Fruit fly (Drosophila melanogaster) whole organism, wandering third instar larva: ENCODE data around the gene Ten-a.

ENCODE experiments used
- Abd-B ChIP-seq: fragments of >200 bp; optimal IDR thresholded peaks from 2 replicates; lab custom pipeline; 2017; ENCODE audit warnings: missing biosample characterization, missing genetic modification characterization
- CG32264 ChIP-seq: fragments of 200-800 bp; sonication (Bioruptor generic); optimal IDR thresholded peaks from 2 replicates; lab custom pipeline; 2016; ENCODE audit warnings: missing biosample characterization, missing genetic modification characterization
- CG9705 ChIP-seq: fragments of 200-800 bp; sonication (Bioruptor generic); optimal IDR thresholded peaks from 2 replicates; lab custom pipeline; 2018; ENCODE audit warnings: missing biosample characterization, mild to moderate bottlenecking, missing genetic modification characterization
- CrebA ChIP-seq: fragments of 200-800 bp; sonication (Bioruptor generic); optimal IDR thresholded peaks from 2 replicates; lab custom pipeline; 2016; ENCODE audit warnings: missing biosample characterization, mild to moderate bottlenecking, missing genetic modification characterization, borderline replicate concordance
- Dfd ChIP-seq: fragments of >200 bp; optimal IDR thresholded peaks from 2 replicates; lab custom pipeline; 2017; ENCODE audit warnings: missing biosample characterization, missing genetic modification characterization
- Dif ChIP-seq: fragments of 200-275, 200-300 bp; sonication (Bioruptor generic); optimal IDR thresholded peaks from 2 replicates; lab custom pipeline; 2018; ENCODE audit warnings: missing biosample characterization, missing genetic modification characterization; ENCODE audit not compliant: partially characterized antibody
- GATAd ChIP-seq: sonication (Bioruptor generic); optimal IDR thresholded peaks from 2 replicates; lab custom pipeline; 2016; ENCODE audit warnings: missing biosample characterization, missing genetic modification characterization
- HLH106 ChIP-seq: fragments of 200-800 bp; optimal IDR thresholded peaks from 3 replicates; lab custom pipeline; 2019; ENCODE audit warnings: missing biosample characterization, mild to moderate bottlenecking, missing genetic modification characterization, moderate library complexity
- Hnf4 ChIP-seq: fragments of 200-800 bp; sonication (Bioruptor generic); optimal IDR thresholded peaks from 2 replicates; lab custom pipeline; 2016; ENCODE audit warnings: missing biosample characterization, mild to moderate bottlenecking, missing genetic modification characterization
- Hr78 ChIP-seq: fragments of >200 bp; optimal IDR thresholded peaks from 2 replicates; lab custom pipeline; 2017; ENCODE audit warnings: missing biosample characterization, missing genetic modification characterization
- Hr83 ChIP-seq: fragments of 200-300 bp; sonication (Bioruptor generic); optimal IDR thresholded peaks from 2 replicates; lab custom pipeline; 2016; ENCODE audit warnings: missing biosample characterization, mild to moderate bottlenecking, missing genetic modification characterization, moderate library complexity; ENCODE audit not compliant: poor library complexity, severe bottlenecking
- Jra ChIP-seq: sonication (Bioruptor generic); optimal IDR thresholded peaks from 2 replicates; lab custom pipeline; 2016; ENCODE audit warnings: missing biosample characterization, missing genetic modification characterization
- Mio ChIP-seq: sonication (Bioruptor generic); optimal IDR thresholded peaks from 2 replicates; lab custom pipeline; 2016; ENCODE audit warnings: missing biosample characterization, missing genetic modification characterization
- Myc ChIP-seq: fragments of >200 bp; optimal IDR thresholded peaks from 2 replicates; lab custom pipeline; 2017
- N ChIP-seq: fragments of >200 bp; optimal IDR thresholded peaks from 2 replicates; lab custom pipeline; 2018; ENCODE audit warnings: missing biosample characterization, missing external identifiers, missing genetic modification characterization
- OdsH ChIP-seq: fragments of 200-800 bp; sonication (Bioruptor generic); optimal IDR thresholded peaks from 2 replicates; lab custom pipeline; 2016; ENCODE audit warnings: missing biosample characterization, mild to moderate bottlenecking, missing genetic modification characterization
- Rel ChIP-seq, 2 experiments: fragments of 200-800 bp; sonication (Bioruptor generic) in 1 of 2; optimal IDR thresholded peaks; 2 replicates in 1 of 2; 3 replicates in 1 of 2; lab custom pipeline; 2016 to 2019; ENCODE audit warnings: mild to moderate bottlenecking in 2 of 2, missing biosample characterization in 2 of 2, missing genetic modification characterization in 2 of 2, moderate library complexity in 1 of 2
- Sp1 ChIP-seq: fragments of 200-800 bp; sonication (Bioruptor generic); optimal IDR thresholded peaks from 3 replicates; lab custom pipeline; 2019; ENCODE audit warnings: missing biosample characterization, mild to moderate bottlenecking, missing genetic modification characterization, moderate library complexity
- Vsx2 ChIP-seq: fragments of 200-300, 225-300 bp; sonication (Bioruptor generic); optimal IDR thresholded peaks from 2 replicates; lab custom pipeline; 2018; ENCODE audit warnings: missing biosample characterization, missing genetic modification characterization; ENCODE audit not compliant: partially characterized antibody
- br ChIP-seq: fragments of 200-800 bp; sonication (Bioruptor generic); optimal IDR thresholded peaks from 2 replicates; lab custom pipeline; 2016; ENCODE audit warnings: missing biosample characterization, missing genetic modification characterization
- brk ChIP-seq: fragments of 200-800 bp; sonication (Bioruptor generic); optimal IDR thresholded peaks from 2 replicates; lab custom pipeline; 2016; ENCODE audit warnings: missing biosample characterization, mild to moderate bottlenecking, missing genetic modification characterization
- dl ChIP-seq, 2 experiments: fragments of 175-275, 200-275 bp in 1 of 2; fragments of 200-275 bp in 1 of 2; sonication (Bioruptor generic); optimal IDR thresholded peaks; lab custom pipeline; 2018; ENCODE audit warnings: mild to moderate bottlenecking in 2 of 2, missing biosample characterization in 2 of 2, missing genetic modification characterization in 2 of 2, moderate library complexity in 2 of 2; ENCODE audit not compliant: partially characterized antibody in 2 of 2, insufficient read depth in 1 of 2
- dmrt93B ChIP-seq: fragments of 200-800 bp; sonication (Bioruptor generic); optimal IDR thresholded peaks from 2 replicates; lab custom pipeline; 2018; ENCODE audit warnings: missing biosample characterization, mild to moderate bottlenecking, missing genetic modification characterization
- dsf ChIP-seq: sonication (Bioruptor generic); optimal IDR thresholded peaks from 2 replicates; lab custom pipeline; 2016; ENCODE audit warnings: missing biosample characterization, missing genetic modification characterization, borderline replicate concordance
- ey ChIP-seq: fragments of 200-800 bp; sonication (Bioruptor generic); optimal IDR thresholded peaks from 2 replicates; lab custom pipeline; 2016; ENCODE audit warnings: missing biosample characterization, missing genetic modification characterization
- foxo ChIP-seq, 2 experiments: fragments of 200-800 bp; sonication (Bioruptor generic); optimal IDR thresholded peaks; 2 replicates in 1 of 2; 3 replicates in 1 of 2; lab custom pipeline; 2016 to 2017; ENCODE audit warnings: missing biosample characterization in 2 of 2, missing genetic modification characterization in 2 of 2
- fru ChIP-seq: fragments of 200-800 bp; sonication (Bioruptor generic); optimal IDR thresholded peaks from 3 replicates; lab custom pipeline; 2016; ENCODE audit warnings: missing biosample characterization, mild to moderate bottlenecking, missing genetic modification characterization
- h ChIP-seq: fragments of 200-800 bp; sonication (Bioruptor generic); optimal IDR thresholded peaks from 3 replicates; lab custom pipeline; 2016; ENCODE audit warnings: missing biosample characterization, mild to moderate bottlenecking, missing genetic modification characterization
- jim ChIP-seq: fragments of 175-275, 200-325 bp; sonication (Bioruptor generic); optimal IDR thresholded peaks from 2 replicates; lab custom pipeline; 2016; ENCODE audit warnings: missing biosample characterization, mild to moderate bottlenecking, missing genetic modification characterization
- lola ChIP-seq: fragments of >200 bp; optimal IDR thresholded peaks from 2 replicates; lab custom pipeline; 2017; ENCODE audit warnings: missing biosample characterization, missing genetic modification characterization
- pan ChIP-seq: fragments of >200 bp; optimal IDR thresholded peaks from 2 replicates; lab custom pipeline; 2017
- psq ChIP-seq: fragments of 200-800 bp; sonication (Bioruptor generic); optimal IDR thresholded peaks from 3 replicates; lab custom pipeline; 2017; ENCODE audit warnings: missing biosample characterization, mild to moderate bottlenecking, missing genetic modification characterization, moderate library complexity
- rgr ChIP-seq: fragments of 200-800 bp; sonication (Bioruptor generic); optimal IDR thresholded peaks from 3 replicates; lab custom pipeline; 2016; ENCODE audit warnings: missing biosample characterization, mild to moderate bottlenecking, missing genetic modification characterization
- sage ChIP-seq: fragments of 200-800 bp; sonication (Bioruptor generic); optimal IDR thresholded peaks from 2 replicates; lab custom pipeline; 2016; ENCODE audit warnings: missing biosample characterization, mild to moderate bottlenecking, missing genetic modification characterization
- sv ChIP-seq: fragments of 200-800 bp; sonication (Bioruptor generic); optimal IDR thresholded peaks from 3 replicates; lab custom pipeline; 2016; ENCODE audit warnings: missing biosample characterization, missing genetic modification characterization
- tai ChIP-seq: sonication (Bioruptor generic); optimal IDR thresholded peaks from 2 replicates; lab custom pipeline; 2016; ENCODE audit warnings: missing biosample characterization, missing genetic modification characterization
- usp ChIP-seq: fragments of >200 bp; optimal IDR thresholded peaks from 2 replicates; lab custom pipeline; 2017; ENCODE audit warnings: missing biosample characterization, missing genetic modification characterization
- woc ChIP-seq: sonication (Bioruptor generic); optimal IDR thresholded peaks from 2 replicates; lab custom pipeline; 2016; ENCODE audit warnings: missing biosample characterization, mild to moderate bottlenecking, missing genetic modification characterization

Ten-a gene

dm6 chrX:12202751-12203150 is 159.3 kb downstream of the Ten-a start:
- TF ChIP-seq woc, result no peak
- TF ChIP-seq N (GFP tag; lab: Kevin White, UChicago), result no peak
- TF ChIP-seq Dfd (GFP tag; lab: Kevin White, UChicago), result no peak
- TF ChIP-seq jim (GFP tag; lab: Kevin White, UChicago), result no peak
- TF ChIP-seq usp (GFP tag; lab: Kevin White, UChicago), result no peak
- no peak for TF ChIP-seq dmrt93B
- no peak for TF ChIP-seq ey (GFP tag; lab: Kevin White, UChicago)
- no peak for TF ChIP-seq h
- no peak for TF ChIP-seq pan (lab: Kevin White, UChicago)
- no peak for TF ChIP-seq Hr78 (GFP tag; lab: Kevin White, UChicago)
- TF ChIP-seq Rel (GFP tag; optimal IDR thresholded peaks at IDR 0.05; lab: Kevin White, UChicago), result no peak
- no peak for TF ChIP-seq Rel (tag; optimal IDR thresholded peaks at IDR 0.05; lab: Kevin White, UChicago)
- TF ChIP-seq Mio (GFP tag; lab: Kevin White, UChicago), result no peak
- TF ChIP-seq CG9705 (GFP tag; lab: Kevin White, UChicago), result no peak
- TF ChIP-seq dsf, result no peak
- TF ChIP-seq HLH106 (tag; lab: Kevin White, UChicago), result no peak
- TF ChIP-seq Vsx2, result no peak
- TF ChIP-seq psq (GFP tag; lab: Kevin White, UChicago), result no peak
- TF ChIP-seq Hnf4 (GFP tag; lab: Kevin White, UChicago), result no peak
- TF ChIP-seq, all 38 proteins: peak for 0

- TF ChIP-seq tai (GFP tag; lab: Kevin White, UChicago), result no peak
- TF ChIP-seq ey (GFP tag; lab: Kevin White, UChicago), result peak; percentile 25
- no peak for TF ChIP-seq usp (GFP tag; lab: Kevin White, UChicago)
- TF ChIP-seq pan (lab: Kevin White, UChicago), result no peak
- no peak for TF ChIP-seq brk (GFP tag; lab: Kevin White, UChicago)
- TF ChIP-seq Jra (GFP tag; lab: Kevin White, UChicago), result no peak
- no peak for TF ChIP-seq Abd-B (GFP tag; lab: Kevin White, UChicago)
- peak; percentile 69 for TF ChIP-seq rgr (GFP tag; lab: Kevin White, UChicago)
- TF ChIP-seq Dif (GFP tag; lab: Kevin White, UChicago), result peak; percentile 34
- TF ChIP-seq N (GFP tag; lab: Kevin White, UChicago), result no peak
- no peak for TF ChIP-seq lola (GFP tag; lab: Kevin White, UChicago)
- no peak for TF ChIP-seq Vsx2
- TF ChIP-seq Dfd (GFP tag; lab: Kevin White, UChicago), result no peak
- peak; percentile 15 for TF ChIP-seq Hnf4 (GFP tag; lab: Kevin White, UChicago)
- TF ChIP-seq Hr78 (GFP tag; lab: Kevin White, UChicago), result no peak
- peak; percentile 36 for TF ChIP-seq Hr83 (GFP tag; lab: Kevin White, UChicago)
- TF ChIP-seq sv (GFP tag; lab: Kevin White, UChicago), result no peak
- peak; percentile 54 for TF ChIP-seq CG9705 (GFP tag; lab: Kevin White, UChicago)
- no peak for TF ChIP-seq GATAd (GFP tag; lab: Kevin White, UChicago)
- peak; percentile 47 for TF ChIP-seq psq (GFP tag; lab: Kevin White, UChicago)
- TF ChIP-seq CG32264 (GFP tag; lab: Kevin White, UChicago), result no peak
- TF ChIP-seq Rel (GFP tag; optimal IDR thresholded peaks at IDR 0.05; lab: Kevin White, UChicago), result no peak
- peak; percentile 4 for TF ChIP-seq Rel (tag; optimal IDR thresholded peaks at IDR 0.05; lab: Kevin White, UChicago)
- peak; percentile 57 for TF ChIP-seq OdsH (GFP tag; lab: Kevin White, UChicago)
- TF ChIP-seq br (GFP tag; lab: Kevin White, UChicago), result peak; percentile 58
- TF ChIP-seq sage (GFP tag; lab: Kevin White, UChicago), result no peak
- TF ChIP-seq foxo (GFP tag; optimal IDR thresholded peaks at IDR 0.05; lab: Kevin White, UChicago), result peak in 1 of 2 experiments; percentile 36
- TF ChIP-seq Mio (GFP tag; lab: Kevin White, UChicago), result no peak
- TF ChIP-seq HLH106 (tag; lab: Kevin White, UChicago), result peak; percentile 30
- TF ChIP-seq woc, result no peak
- TF ChIP-seq fru (GFP tag; lab: Kevin White, UChicago), result peak; percentile 74
- peak; percentile 69 for TF ChIP-seq h
- no peak for TF ChIP-seq dsf
- no peak for TF ChIP-seq jim (GFP tag; lab: Kevin White, UChicago)
- TF ChIP-seq CrebA, result no peak
- TF ChIP-seq Sp1 (GFP tag; lab: Kevin White, UChicago), result peak; percentile 63
- no peak for TF ChIP-seq Myc
- peak; percentile 38 for TF ChIP-seq dmrt93B
- TF ChIP-seq dl (GFP tag; optimal IDR thresholded peaks at IDR 0.05; lab: Kevin White, UChicago; ENCODE audit: insufficient read depth in 1 of 2, partially characterized antibody in 2 of 2), result no peak
These were observed 160.1 kb downstream of the Ten-a start for dm6 chrX:12203555-12203955.
